Worm (Caenorhabditis elegans) whole organism, L4/young adult: ENCODE results near the gene ZK1248.4.

Source experiments
- W03F9.2 ChIP-seq: fragments of 150-350 bp; optimal IDR thresholded peaks from 2 replicates; lab custom pipeline; 2014; ENCODE audit warnings: missing biosample characterization, missing genetic modification characterization
- him-1 ChIP-seq: sonication (generic microtip); optimal IDR thresholded peaks from 2 replicates; lab custom pipeline; 2016; ENCODE audit warnings: missing genotype, missing genetic modification reagents, missing genetic modification characterization, missing compliant biosample characterization

DNA sequence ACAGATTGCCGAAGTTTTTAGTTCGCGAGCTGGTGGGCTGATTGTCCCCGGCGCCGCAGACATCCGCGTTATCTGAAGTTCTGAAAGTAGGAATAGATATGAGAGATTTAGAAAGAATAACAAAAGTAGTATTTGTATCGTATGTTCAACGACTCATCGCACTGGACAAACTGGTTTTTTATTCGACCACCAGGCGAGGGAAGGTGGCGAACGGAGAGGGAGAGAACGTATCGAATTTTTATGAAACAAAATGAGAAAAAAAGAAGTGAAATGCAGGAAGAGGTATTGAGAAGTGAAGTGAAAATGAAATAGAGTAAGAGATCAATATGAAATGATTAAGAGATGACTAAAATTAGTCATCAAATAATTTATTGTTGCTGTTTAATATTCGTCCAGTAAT is 9.0 kb downstream of the ZK1248.4 start, which contains the start of gene tbc-2:
- TF ChIP-seq him-1 (tag; lab: Kevin White, UChicago) (no peak), W03F9.2 (tag; lab: Kevin White, UChicago) (no peak)
